Worm (Caenorhabditis elegans) whole organism, L2 larva: ENCODE results near the gene clc-17.

Experiments used
- aly-2 ChIP-seq: fragments of 150-350 bp; optimal IDR thresholded peaks from 2 replicates; lab custom pipeline; 2014; ENCODE audit warnings: missing biosample characterization, missing genetic modification characterization
- ama-1 ChIP-seq: fragments of 150-350 bp; optimal IDR thresholded peaks from 2 replicates; lab custom pipeline; 2018; ENCODE audit warnings: inconsistent platforms
- ceh-82 ChIP-seq: fragments of 150-350 bp; optimal IDR thresholded peaks from 2 replicates; lab custom pipeline; 2014; ENCODE audit warnings: missing biosample characterization, missing genetic modification characterization
- lin-39 ChIP-seq: fragments of 150-350 bp; optimal IDR thresholded peaks from 2 replicates; lab custom pipeline; 2014; ENCODE audit warnings: missing biosample characterization, missing genetic modification reagents, missing genetic modification characterization
- lsy-2 ChIP-seq, 2 experiments: fragments of 150-350 bp in 1 of 2; sonication (generic microtip) in 1 of 2; optimal IDR thresholded peaks; 2 replicates each; lab custom pipeline; 2014 to 2017; ENCODE audit warnings: missing biosample characterization in 2 of 2, missing genetic modification characterization in 2 of 2
- nhr-12 ChIP-seq: fragments of 150-350 bp; optimal IDR thresholded peaks from 2 replicates; lab custom pipeline; 2014; ENCODE audit warnings: missing biosample characterization, missing genetic modification characterization
- nhr-23 ChIP-seq: fragments of 150-350 bp; optimal IDR thresholded peaks from 2 replicates; lab custom pipeline; 2014; ENCODE audit warnings: missing biosample characterization, missing genetic modification reagents, missing genetic modification characterization
- nhr-237 ChIP-seq: fragments of 150-350 bp; optimal IDR thresholded peaks from 2 replicates; lab custom pipeline; 2014; ENCODE audit warnings: missing biosample characterization, missing genetic modification characterization
- nhr-6 ChIP-seq: fragments of 150-350 bp; optimal IDR thresholded peaks from 2 replicates; lab custom pipeline; 2014; ENCODE audit warnings: missing biosample characterization, missing genetic modification characterization
- skn-1 ChIP-seq: sonication (generic microtip); optimal IDR thresholded peaks from 2 replicates; lab custom pipeline; 2017; ENCODE audit warnings: missing biosample characterization, missing genetic modification characterization
- unc-62 ChIP-seq: fragments of 150-350 bp; optimal IDR thresholded peaks from 2 replicates; lab custom pipeline; 2014; ENCODE audit warnings: missing biosample characterization, missing genetic modification reagents, missing genetic modification characterization
- ztf-1 ChIP-seq: fragments of 200-800 bp; sonication (Bioruptor generic); conservative IDR thresholded peaks from 2 replicates; pipeline ENCODE4 v1.3.6; 2022; ENCODE audit warnings: missing genetic modification characterization, missing compliant biosample characterization
- ztf-4 ChIP-seq: fragments of 150-350 bp; optimal IDR thresholded peaks from 2 replicates; lab custom pipeline; 2014; ENCODE audit warnings: missing biosample characterization, missing genetic modification characterization

- no peak for TF ChIP-seq ceh-82 (tag; lab: Kevin White, UChicago)
- TF ChIP-seq unc-62, result no peak
- no peak for TF ChIP-seq ztf-4 (tag; lab: Kevin White, UChicago)
- no peak for TF ChIP-seq ama-1 (lab: Kevin White, UChicago)
- TF ChIP-seq lin-39 (tag; lab: Kevin White, UChicago), result no peak
- no peak for TF ChIP-seq nhr-6 (tag; lab: Kevin White, UChicago)
- no peak for TF ChIP-seq nhr-237 (tag; lab: Kevin White, UChicago)
- TF ChIP-seq lsy-2 (tag; optimal IDR thresholded peaks at IDR 0.05; lab: Kevin White, UChicago), result no peak
- TF ChIP-seq aly-2, result no peak
- no peak for TF ChIP-seq nhr-12
- TF ChIP-seq ztf-1 (GFP tag; lab: Robert Waterston, UW), result no peak
- no peak for TF ChIP-seq skn-1 (tag; lab: Kevin White, UChicago)
- TF ChIP-seq nhr-23 (tag; lab: Kevin White, UChicago), result no peak
Observed at ce11 chrX:11103173-11103572, 4.0 kb upstream of the clc-17 start.
